Worm (Caenorhabditis elegans) whole organism, midembryonic: ENCODE measurements around the gene K09A11.1.

Experiments used
- cog-1 ChIP-seq: sonication (generic microtip); optimal IDR thresholded peaks from 2 replicates; lab custom pipeline; 2016; ENCODE audit warnings: missing genetic modification characterization, missing compliant biosample characterization
- flt-1 ChIP-seq: fragments of 200-800 bp; sonication (Bioruptor generic); IDR thresholded peaks from 2 replicates; pipeline ENCODE4 v1.3.6; 2022; ENCODE audit warnings: missing genetic modification characterization, missing compliant biosample characterization
- ztf-29 ChIP-seq: fragments of 200-800 bp; sonication (Bioruptor generic); IDR thresholded peaks from 2 replicates; pipeline ENCODE4 v1.3.6; 2022; ENCODE audit warnings: missing genetic modification reagents, missing genetic modification characterization, missing compliant biosample characterization

DNA sequence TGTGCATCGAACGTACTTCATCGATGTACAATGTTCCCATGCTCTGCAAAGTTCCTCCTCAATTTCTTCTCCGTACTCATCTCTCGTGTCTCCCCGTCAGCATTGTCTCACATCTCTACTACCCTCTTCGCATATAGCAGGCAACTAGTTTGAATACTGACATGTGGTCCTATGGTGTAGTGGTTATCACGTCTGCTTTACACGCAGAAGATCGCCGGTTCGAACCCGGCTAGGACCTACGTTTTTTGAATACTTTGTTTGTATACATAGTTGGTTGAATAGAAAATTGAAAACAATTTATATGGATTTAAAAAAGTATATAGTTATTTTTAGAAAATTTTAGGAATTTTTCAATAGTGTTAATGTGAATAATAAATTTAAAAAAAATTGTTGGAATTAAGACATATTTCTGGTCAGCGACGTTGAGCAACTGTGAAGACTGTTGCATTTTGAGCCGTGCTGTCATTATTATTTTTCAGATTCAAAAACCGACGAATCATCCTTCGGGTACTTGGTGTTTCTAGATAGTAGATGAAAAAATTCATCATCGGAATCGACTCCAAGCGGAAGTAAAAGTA is 44.7 kb downstream of the K09A11.1 start:
- TF ChIP-seq ztf-29 (GFP tag; lab: Robert Waterston, UW) (peak; percentile 96), cog-1 (peak; percentile 97), flt-1 (GFP tag; lab: Robert Waterston, UW) (peak; percentile 97)
